Fruit fly (Drosophila melanogaster) whole organism, embryonic: ENCODE data around the gene Arp10.

Source experiments
- C15 ChIP-seq: fragments of 200-800 bp; sonication (Bioruptor generic); IDR thresholded peaks from 3 replicates; pipeline ENCODE4 v1.3.6; 2022; ENCODE audit warnings: missing biosample characterization, missing genetic modification characterization
- CG10267 ChIP-seq: fragments of 200-800 bp; sonication (Bioruptor generic); optimal IDR thresholded peaks from 2 replicates; lab custom pipeline; 2018; ENCODE audit warnings: missing biosample characterization, mild to moderate bottlenecking, missing genetic modification characterization, moderate library complexity
- CG12071 ChIP-seq: fragments of 200-800 bp; sonication (Bioruptor generic); optimal IDR thresholded peaks from 3 replicates; lab custom pipeline; 2018; ENCODE audit warnings: missing biosample characterization, mild to moderate bottlenecking, missing genetic modification characterization
- CG13624 ChIP-seq: fragments of 200-800 bp; sonication (Bioruptor generic); optimal IDR thresholded peaks from 2 replicates; lab custom pipeline; 2016; ENCODE audit warnings: missing biosample characterization, missing genetic modification characterization
- CG14667 ChIP-seq: fragments of 200-800 bp; sonication (Bioruptor generic); IDR thresholded peaks from 2 replicates; pipeline ENCODE4 v1.3.6; 2022; ENCODE audit warnings: missing biosample characterization, missing genetic modification characterization
- CG14860 ChIP-seq: fragments of 200-800 bp; sonication (Bioruptor generic); IDR thresholded peaks from 3 replicates; pipeline ENCODE4 v1.3.6; 2022; ENCODE audit warnings: missing biosample characterization, missing genetic modification characterization; ENCODE audit not compliant: partially characterized antibody
- CG15011 ChIP-seq: fragments of 200-800 bp; sonication (Bioruptor generic); optimal IDR thresholded peaks from 3 replicates; lab custom pipeline; 2018; ENCODE audit warnings: missing biosample characterization, mild to moderate bottlenecking, missing genetic modification characterization
- CG15601 ChIP-seq: fragments of 200-800 bp; sonication (Bioruptor generic); optimal IDR thresholded peaks from 3 replicates; lab custom pipeline; 2019; ENCODE audit warnings: missing biosample characterization, mild to moderate bottlenecking, missing genetic modification characterization, moderate library complexity
- CG42726 ChIP-seq: fragments of 200-800 bp; sonication (Bioruptor generic); IDR thresholded peaks from 2 replicates; pipeline ENCODE4 v1.3.6; 2022; ENCODE audit warnings: missing biosample characterization, missing genetic modification characterization; ENCODE audit not compliant: partially characterized antibody
- CG6689 ChIP-seq: fragments of 200-800 bp; sonication (Bioruptor generic); IDR thresholded peaks from 2 replicates; pipeline ENCODE4 v1.3.6; 2022; ENCODE audit warnings: missing biosample characterization, missing genetic modification characterization
- CG6765 ChIP-seq: fragments of 200-800 bp; sonication (Bioruptor generic); optimal IDR thresholded peaks from 3 replicates; lab custom pipeline; 2017; ENCODE audit warnings: missing biosample characterization, mild to moderate bottlenecking, missing genetic modification characterization
- CG7372 ChIP-seq: fragments of 200-800 bp; sonication (Bioruptor generic); IDR thresholded peaks from 2 replicates; pipeline ENCODE4 v1.3.6; 2022; ENCODE audit warnings: missing biosample characterization, missing genetic modification characterization
- CG7786 ChIP-seq: fragments of 200-800 bp; sonication (Bioruptor generic); optimal IDR thresholded peaks from 2 replicates; lab custom pipeline; 2016; ENCODE audit warnings: missing biosample characterization, missing genetic modification characterization
- CG8478 ChIP-seq: fragments of >200 bp; optimal IDR thresholded peaks from 2 replicates; lab custom pipeline; 2018
- CG9876 ChIP-seq: fragments of 200-800 bp; sonication (Bioruptor generic); optimal IDR thresholded peaks from 2 replicates; lab custom pipeline; 2016; ENCODE audit warnings: missing biosample characterization, missing genetic modification characterization
- CHES-1-like ChIP-seq: fragments of 200-800 bp; sonication (Bioruptor generic); optimal IDR thresholded peaks from 2 replicates; lab custom pipeline; 2016; ENCODE audit warnings: missing biosample characterization, missing genetic modification characterization
- Chrac-16 ChIP-seq: fragments of 200-800 bp; sonication (Bioruptor generic); optimal IDR thresholded peaks from 3 replicates; lab custom pipeline; 2016; ENCODE audit warnings: missing biosample characterization, missing genetic modification characterization
- D19B ChIP-seq: fragments of 200-800 bp; sonication (Bioruptor generic); optimal IDR thresholded peaks from 2 replicates; lab custom pipeline; 2017; ENCODE audit warnings: missing biosample characterization, mild to moderate bottlenecking, missing genetic modification characterization
- Dbx ChIP-seq: fragments of 200-800 bp; sonication (Bioruptor generic); IDR thresholded peaks from 3 replicates; pipeline ENCODE4 v1.3.6; 2022; ENCODE audit warnings: missing biosample characterization, missing genetic modification characterization
- Dll ChIP-seq: fragments of 200-800 bp; sonication (Bioruptor generic); IDR thresholded peaks from 4 replicates; pipeline ENCODE4 v1.3.6; 2022; ENCODE audit warnings: missing biosample characterization, missing genetic modification characterization; ENCODE audit not compliant: partially characterized antibody
- Hand ChIP-seq: fragments of 200-800 bp; sonication (Bioruptor generic); optimal IDR thresholded peaks from 2 replicates; lab custom pipeline; 2017; ENCODE audit warnings: mild to moderate bottlenecking, missing biosample characterization, missing genetic modification reagents, missing genetic modification characterization
- Lpt ChIP-seq: fragments of >200 bp; optimal IDR thresholded peaks from 2 replicates; lab custom pipeline; 2018; ENCODE audit warnings: missing biosample characterization, missing genetic modification characterization
- Mrtf ChIP-seq: fragments of 200-800 bp; sonication (Bioruptor generic); IDR thresholded peaks from 3 replicates; pipeline ENCODE4 v1.3.6; 2022; ENCODE audit warnings: missing biosample characterization, missing genetic modification characterization
- NC2β ChIP-seq: fragments of 200-800 bp; sonication (Bioruptor generic); optimal IDR thresholded peaks from 2 replicates; lab custom pipeline; 2016; ENCODE audit warnings: missing biosample characterization, missing genetic modification characterization
- Pdp1 ChIP-seq, 2 experiments: fragments of 200-800 bp; sonication (Bioruptor generic); optimal IDR thresholded peaks; 3 replicates each; lab custom pipeline; 2016; ENCODE audit warnings: missing biosample characterization in 2 of 2, missing genetic modification characterization in 2 of 2, mild to moderate bottlenecking in 1 of 2, moderate library complexity in 1 of 2
- Poxn ChIP-seq: fragments of 200-800 bp; sonication (Bioruptor generic); IDR thresholded peaks from 2 replicates; pipeline ENCODE4 v1.3.6; 2022; ENCODE audit warnings: missing biosample characterization, missing genetic modification characterization
- Side ChIP-seq: fragments of 200-800 bp; sonication (Bioruptor generic); optimal IDR thresholded peaks from 2 replicates; lab custom pipeline; 2016; ENCODE audit warnings: missing biosample characterization, missing genetic modification characterization
- Six4 ChIP-seq: fragments of 200-800 bp; sonication (Bioruptor generic); optimal IDR thresholded peaks from 2 replicates; lab custom pipeline; 2016; ENCODE audit warnings: missing biosample characterization, missing genetic modification characterization
- ac ChIP-seq: fragments of 200-800 bp; sonication (Bioruptor generic); optimal IDR thresholded peaks from 3 replicates; lab custom pipeline; 2017; ENCODE audit warnings: missing biosample characterization, mild to moderate bottlenecking, missing genetic modification characterization
- al ChIP-seq: fragments of 200-800 bp; sonication (Bioruptor generic); IDR thresholded peaks from 2 replicates; pipeline ENCODE4 v1.3.6; 2022; ENCODE audit warnings: missing biosample characterization, missing genetic modification characterization
- aop ChIP-seq: fragments of 200-800 bp; sonication (Bioruptor generic); IDR thresholded peaks from 2 replicates; pipeline ENCODE4 v1.3.6; 2022; ENCODE audit warnings: missing biosample characterization, missing genetic modification characterization
- cad ChIP-seq: fragments of >200 bp; optimal IDR thresholded peaks from 2 replicates; lab custom pipeline; 2017; ENCODE audit warnings: missing biosample characterization, missing genetic modification characterization
- chn ChIP-seq: fragments of 200-800 bp; sonication (Bioruptor generic); optimal IDR thresholded peaks from 2 replicates; lab custom pipeline; 2016; ENCODE audit warnings: missing biosample characterization, missing genetic modification characterization
- dysf ChIP-seq: fragments of 200-800 bp; sonication (Bioruptor generic); IDR thresholded peaks from 3 replicates; pipeline ENCODE4 v1.3.6; 2022; ENCODE audit warnings: missing biosample characterization, missing genetic modification characterization
- ems ChIP-seq: fragments of 200-800 bp; sonication (Bioruptor generic); optimal IDR thresholded peaks from 3 replicates; lab custom pipeline; 2016; ENCODE audit warnings: missing biosample characterization, missing genetic modification characterization
- ewg ChIP-seq: fragments of 200-800 bp; sonication (Bioruptor generic); optimal IDR thresholded peaks from 3 replicates; lab custom pipeline; 2017; ENCODE audit warnings: mild to moderate bottlenecking, missing biosample characterization, missing genetic modification reagents, missing genetic modification characterization
- gcm ChIP-seq: fragments of 200-800 bp; sonication (Bioruptor generic); optimal IDR thresholded peaks from 2 replicates; lab custom pipeline; 2019; ENCODE audit warnings: missing biosample characterization, mild to moderate bottlenecking, missing genetic modification characterization, moderate library complexity
- grn ChIP-seq: fragments of 200-800 bp; sonication (Bioruptor generic); optimal IDR thresholded peaks from 3 replicates; lab custom pipeline; 2017; ENCODE audit warnings: missing biosample characterization, missing genetic modification characterization
- hb ChIP-seq: fragments of 200-800 bp; sonication (Bioruptor generic); IDR thresholded peaks from 3 replicates; pipeline ENCODE4 v1.3.6; 2022; ENCODE audit warnings: missing biosample characterization, missing genetic modification characterization; ENCODE audit not compliant: partially characterized antibody
- hth ChIP-seq: fragments of >200 bp; optimal IDR thresholded peaks from 2 replicates; lab custom pipeline; 2017; ENCODE audit warnings: inconsistent platforms
- jigr1 ChIP-seq: fragments of 200-800 bp; sonication (Bioruptor generic); IDR thresholded peaks from 3 replicates; pipeline ENCODE4 v1.3.6; 2022; ENCODE audit warnings: missing biosample characterization, missing genetic modification characterization
- knrl ChIP-seq: fragments of 200-800 bp; sonication (Bioruptor generic); IDR thresholded peaks from 3 replicates; pipeline ENCODE4 v1.3.6; 2022; ENCODE audit warnings: missing biosample characterization, missing genetic modification characterization; ENCODE audit not compliant: partially characterized antibody
- lola ChIP-seq, 3 experiments: fragments of >200 bp in 2 of 3; fragments of 200-800 bp in 1 of 3; sonication (Bioruptor generic) in 1 of 3; optimal IDR thresholded peaks; 2 replicates each; lab custom pipeline; 2017 to 2019; ENCODE audit warnings: missing biosample characterization in 3 of 3, missing genetic modification characterization in 3 of 3, mild to moderate bottlenecking in 1 of 3, moderate library complexity in 1 of 3
- mirr ChIP-seq: fragments of 200-800 bp; sonication (Bioruptor generic); optimal IDR thresholded peaks from 3 replicates; lab custom pipeline; 2018; ENCODE audit warnings: missing biosample characterization, mild to moderate bottlenecking, missing genetic modification characterization
- pb ChIP-seq: fragments of 200-800 bp; sonication (Bioruptor generic); optimal IDR thresholded peaks from 3 replicates; lab custom pipeline; 2016; ENCODE audit warnings: missing biosample characterization, missing genetic modification characterization
- pita ChIP-seq: fragments of 200-800 bp; sonication (Bioruptor generic); optimal IDR thresholded peaks from 2 replicates; lab custom pipeline; 2017; ENCODE audit warnings: missing biosample characterization, mild to moderate bottlenecking, missing genetic modification characterization
- pum ChIP-seq: fragments of 200-800 bp; sonication (Bioruptor generic); optimal IDR thresholded peaks from 2 replicates; lab custom pipeline; 2016; ENCODE audit warnings: missing biosample characterization, missing genetic modification characterization
- ro ChIP-seq: fragments of 200-800 bp; sonication (Bioruptor generic); IDR thresholded peaks from 2 replicates; pipeline ENCODE4 v1.3.6; 2022; ENCODE audit warnings: missing biosample characterization, missing genetic modification characterization
- sim ChIP-seq: fragments of 200-800 bp; sonication (Bioruptor generic); IDR thresholded peaks from 2 replicates; pipeline ENCODE4 v1.3.6; 2022; ENCODE audit warnings: missing biosample characterization, missing genetic modification characterization
- vfl ChIP-seq: fragments of 200-800 bp; sonication (Bioruptor generic); optimal IDR thresholded peaks from 2 replicates; lab custom pipeline; 2016; ENCODE audit warnings: missing biosample characterization, missing genetic modification characterization
- zf30C ChIP-seq: fragments of 200-800 bp; sonication (Bioruptor generic); optimal IDR thresholded peaks from 3 replicates; lab custom pipeline; 2018; ENCODE audit warnings: missing biosample characterization, mild to moderate bottlenecking, missing genetic modification characterization

Gene Arp10

DNA sequence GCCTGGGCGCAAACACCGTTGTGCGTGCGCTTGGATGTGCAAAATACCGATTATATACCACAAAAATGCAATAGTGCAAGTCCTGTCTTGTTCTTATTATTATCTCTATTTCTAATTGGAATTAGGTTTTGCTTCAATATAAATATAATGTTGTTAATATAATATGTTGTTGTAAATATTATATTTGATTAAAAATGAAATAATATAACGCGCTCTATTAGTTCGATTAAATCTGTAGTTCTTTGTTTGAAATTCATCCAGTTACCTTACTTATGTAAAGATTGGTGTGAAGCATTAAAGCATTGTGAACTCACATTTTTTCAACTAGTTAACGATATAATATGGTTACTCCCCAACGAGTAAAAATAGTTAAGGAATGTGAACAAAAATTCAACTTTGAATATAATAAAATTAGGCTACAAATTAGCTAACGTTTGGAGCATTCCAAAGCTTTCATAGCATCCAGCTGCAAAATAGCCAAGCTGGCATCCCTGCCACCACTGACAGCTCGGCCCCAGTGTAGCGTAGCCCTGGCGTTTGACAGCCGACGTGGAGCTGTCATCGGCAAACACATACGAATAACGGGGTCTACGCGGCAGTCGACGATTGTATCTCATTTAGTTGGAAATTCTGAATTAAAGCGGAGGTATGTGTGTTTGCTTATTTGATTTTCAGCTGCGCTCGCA is 3.0 kb downstream of the Arp10 start, which contains the start of the genes CG12237 and Sec61gamma (continued):
- TF ChIP-seq Side (GFP tag; lab: Kevin White, UChicago) (peak; percentile 0), CG12071 (no peak), CG15011 (GFP tag; lab: Kevin White, UChicago) (no peak), Lpt (GFP tag; lab: Kevin White, UChicago) (no peak), cad (GFP tag; lab: Kevin White, UChicago) (no peak), hth (no peak), ems (GFP tag; lab: Kevin White, UChicago) (peak; percentile 1), CG7786 (no peak), jigr1 (GFP tag; lab: Robert Waterston, UW) (no peak), Chrac-16 (no peak), pb (GFP tag; lab: Kevin White, UChicago) (no peak), vfl (GFP tag; lab: Kevin White, UChicago) (no peak), al (GFP tag; lab: Robert Waterston, UW) (no peak), CG10267 (tag; lab: Kevin White, UChicago) (peak; percentile 41), CG9876 (GFP tag; lab: Kevin White, UChicago) (no peak), CG15601 (peak; percentile 24), dysf (GFP tag; lab: Robert Waterston, UW) (0 out of 3 replicates have a peak, but pooled peaks have one; percentile 50), Mrtf (no peak), knrl (GFP tag; lab: Robert Waterston, UW) (no peak), ewg (GFP tag; lab: Kevin White, UChicago) (peak; percentile 11), CG6765 (GFP tag; lab: Kevin White, UChicago) (no peak), CG14667 (GFP tag; lab: Robert Waterston, UW) (no peak), lola (GFP tag; optimal IDR thresholded peaks at IDR 0.05; lab: Kevin White, UChicago) (no peak), Six4 (no peak), D19B (GFP tag; lab: Kevin White, UChicago) (no peak), chn (GFP tag; lab: Kevin White, UChicago) (no peak), grn (GFP tag; lab: Kevin White, UChicago) (no peak), Dbx (GFP tag; lab: Robert Waterston, UW) (peak; percentile 53; the same call in 2 of the 3 replicates), gcm (GFP tag; lab: Kevin White, UChicago) (no peak), C15 (GFP tag; lab: Robert Waterston, UW) (no peak), Pdp1 (GFP tag; optimal IDR thresholded peaks at IDR 0.05; lab: Kevin White, UChicago) (peak in 1 of 2 experiments; percentile 38), hb (GFP tag; lab: Robert Waterston, UW) (no peak), aop (GFP tag; lab: Robert Waterston, UW) (no peak), Hand (GFP tag; lab: Kevin White, UChicago) (no peak), pum (GFP tag; lab: Kevin White, UChicago) (no peak), CG6689 (GFP tag; lab: Robert Waterston, UW) (no peak), Poxn (GFP tag; lab: Robert Waterston, UW) (no peak), NC2β (GFP tag; lab: Kevin White, UChicago) (peak; percentile 53), CG14860 (no peak), CG42726 (GFP tag; lab: Robert Waterston, UW) (peak; percentile 33; the same call in 1 of the 2 replicates), ac (GFP tag; lab: Kevin White, UChicago) (no peak), pita (GFP tag; lab: Kevin White, UChicago) (no peak), Dll (no peak), CG13624 (GFP tag; lab: Kevin White, UChicago) (peak; percentile 22), CG7372 (GFP tag; lab: Robert Waterston, UW) (no peak), ro (GFP tag; lab: Robert Waterston, UW) (no peak), CG8478 (no peak), CHES-1-like (GFP tag; lab: Kevin White, UChicago) (peak; percentile 43), mirr (peak; percentile 26), sim (GFP tag; lab: Robert Waterston, UW) (no peak), zf30C (GFP tag; lab: Kevin White, UChicago) (no peak)
